Worm (Caenorhabditis elegans): ENCODE results near the gene ugt-33.

- no peak for TF ChIP-seq ama-1 (optimal IDR thresholded peaks at IDR 0.05)
- TF ChIP-seq tbx-11 (GFP tag; IDR thresholded peaks at IDR 0.05) = no peak
- TF ChIP-seq ceh-36 (tag; optimal IDR thresholded peaks at IDR 0.05) = no peak
- no peak for TF ChIP-seq hmbx-1 (tag; optimal IDR thresholded peaks at IDR 0.05)
- TF ChIP-seq tra-4 (tag; optimal IDR thresholded peaks at IDR 0.05) = no peak
- TF ChIP-seq tbx-37 (GFP tag; conservative IDR thresholded peaks at IDR 0.05) = no peak
- TF ChIP-seq ets-7 (tag; optimal IDR thresholded peaks at IDR 0.05) = no peak
- TF ChIP-seq flt-1 (GFP tag; IDR thresholded peaks at IDR 0.05) = no peak
- TF ChIP-seq F13C5.2 (tag; optimal IDR thresholded peaks at IDR 0.05) = no peak
- TF ChIP-seq B0310.2 (tag; optimal IDR thresholded peaks at IDR 0.05) = no peak
- TF ChIP-seq scrt-1 (GFP tag; IDR thresholded peaks at IDR 0.05) = no peak
- TF ChIP-seq pes-1 (GFP tag; IDR thresholded peaks at IDR 0.05) = no peak
- TF ChIP-seq hnd-1 (tag; optimal IDR thresholded peaks at IDR 0.05) = no peak
- no peak for TF ChIP-seq aly-1 (tag; optimal IDR thresholded peaks at IDR 0.05)
Observed at ce11 chrV:10501295-10501694, 8.1 kb downstream of the ugt-33 start, which contains the start of gene C35A5.3.

Measured in whole organism, early embryonic.